Fruit fly (Drosophila melanogaster): ENCODE measurements around the gene lace.

The lace gene

DNA sequence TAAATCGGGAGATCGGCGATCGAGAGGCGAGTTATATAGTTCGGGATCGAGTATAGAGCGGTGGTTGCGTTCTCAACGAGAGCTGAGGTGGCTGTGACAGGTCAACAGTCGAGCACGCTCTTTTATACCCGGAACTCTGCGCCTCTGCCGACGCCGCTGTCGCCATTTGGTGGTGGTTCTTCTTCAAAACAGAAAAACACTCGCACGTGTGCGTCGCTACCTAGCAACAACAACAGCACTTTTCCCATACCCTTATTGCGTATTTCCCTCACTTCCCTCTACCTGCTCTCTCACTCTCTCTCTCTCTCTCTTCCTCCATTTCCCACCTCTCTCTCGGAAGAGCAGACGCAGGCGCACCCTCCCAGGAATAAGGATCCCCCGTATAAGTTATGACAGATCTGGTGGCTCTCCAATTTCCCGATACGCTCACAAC lies 20.8 kb upstream of the lace start, which contains the start of gene sna (continued):
- peak; percentile 99 for TF ChIP-seq CG4360 (GFP tag; IDR thresholded peaks at IDR 0.05)
- TF ChIP-seq repo (GFP tag; optimal IDR thresholded peaks at IDR 0.05): no peak
- peak; percentile 7 for TF ChIP-seq kni (GFP tag; optimal IDR thresholded peaks at IDR 0.05)

DNA sequence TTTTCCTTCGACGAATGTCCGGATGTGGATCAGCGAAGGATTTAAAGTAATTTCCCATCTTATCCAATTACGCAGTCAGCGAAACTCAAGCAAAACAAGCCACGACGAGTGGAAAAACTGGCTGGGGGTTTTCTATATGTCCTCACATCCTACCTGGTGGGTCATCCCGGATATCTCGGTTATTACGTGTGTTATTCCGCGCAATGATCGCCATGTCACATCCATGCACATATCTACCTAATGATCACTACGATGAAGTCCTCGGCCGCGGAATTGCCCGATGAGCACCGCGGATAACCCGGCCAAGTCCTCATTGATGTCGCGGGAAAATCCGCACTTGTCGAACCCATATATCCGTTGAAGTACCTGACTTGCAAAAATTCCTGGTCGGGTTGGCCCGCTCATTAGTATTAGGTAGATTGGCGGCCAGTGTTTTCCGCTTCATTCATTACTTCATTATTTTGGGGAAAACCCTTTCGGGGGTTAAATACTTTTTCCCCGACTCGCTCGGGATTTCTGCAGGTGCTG lies 19.2 kb upstream of the lace start:
- TF ChIP-seq tll (GFP tag; optimal IDR thresholded peaks at IDR 0.05): peak in 1 of 2 experiments; percentile 86
- TF ChIP-seq cad (GFP tag; optimal IDR thresholded peaks at IDR 0.05): peak; percentile 39
- peak; percentile 54 for TF ChIP-seq CG15479 (GFP tag; optimal IDR thresholded peaks at IDR 0.05)
- TF ChIP-seq CG2116 (GFP tag; optimal IDR thresholded peaks at IDR 0.05): no peak
- TF ChIP-seq zen (tag; optimal IDR thresholded peaks at IDR 0.05): peak; percentile 58
- no peak for TF ChIP-seq CG13624 (GFP tag; optimal IDR thresholded peaks at IDR 0.05)
- no peak for TF ChIP-seq grau (tag; optimal IDR thresholded peaks at IDR 0.05)
- no peak for TF ChIP-seq Neu2 (GFP tag; optimal IDR thresholded peaks at IDR 0.05; ENCODE audit: borderline replicate concordance)
- TF ChIP-seq CG2875 (GFP tag; optimal IDR thresholded peaks at IDR 0.05): no peak
- no peak for TF ChIP-seq zfh2 (GFP tag; optimal IDR thresholded peaks at IDR 0.05)
- TF ChIP-seq nom (GFP tag; optimal IDR thresholded peaks at IDR 0.05): no peak
- TF ChIP-seq CG2889 (GFP tag; IDR thresholded peaks at IDR 0.05): no peak
- no peak for TF ChIP-seq Bgb (GFP tag; IDR thresholded peaks at IDR 0.05; ENCODE audit: partially characterized antibody)
- no peak for TF ChIP-seq GATAe (GFP tag; conservative IDR thresholded peaks at IDR 0.05)
- TF ChIP-seq salm (tag; optimal IDR thresholded peaks at IDR 0.05): no peak
- no peak for TF ChIP-seq MESR4 (GFP tag; optimal IDR thresholded peaks at IDR 0.05)
- TF ChIP-seq CG15269 (tag; optimal IDR thresholded peaks at IDR 0.05): no peak
- TF ChIP-seq CG9727 (GFP tag; optimal IDR thresholded peaks at IDR 0.05): no peak
- no peak for TF ChIP-seq trem (tag; optimal IDR thresholded peaks at IDR 0.05)
- peak; percentile 69 for TF ChIP-seq twi (tag; optimal IDR thresholded peaks at IDR 0.05)
- TF ChIP-seq Lim3 (GFP tag; IDR thresholded peaks at IDR 0.05): no peak
- no peak for TF ChIP-seq C15 (GFP tag; IDR thresholded peaks at IDR 0.05)
- no peak for TF ChIP-seq CG17829 (tag; optimal IDR thresholded peaks at IDR 0.05)
- TF ChIP-seq wdn (GFP tag; IDR thresholded peaks at IDR 0.05): no peak
- no peak for TF ChIP-seq CG11456 (GFP tag; IDR thresholded peaks at IDR 0.05)
- TF ChIP-seq ssp (GFP tag; IDR thresholded peaks at IDR 0.05): no peak
- no peak for TF ChIP-seq Sox100B (GFP tag; optimal IDR thresholded peaks at IDR 0.05)

- TF ChIP-seq Ets65A (GFP tag) (peak; percentile 35), en (GFP tag; optimal IDR thresholded peaks at IDR 0.05) (no peak)
These were observed 14.5 kb upstream of the lace start, which contains the start of gene Tim17b2 for dm6 chr2L:15484429-15484828. TSS of gene Tim17b2 (plus strand) at chr2L:15484729.

DNA sequence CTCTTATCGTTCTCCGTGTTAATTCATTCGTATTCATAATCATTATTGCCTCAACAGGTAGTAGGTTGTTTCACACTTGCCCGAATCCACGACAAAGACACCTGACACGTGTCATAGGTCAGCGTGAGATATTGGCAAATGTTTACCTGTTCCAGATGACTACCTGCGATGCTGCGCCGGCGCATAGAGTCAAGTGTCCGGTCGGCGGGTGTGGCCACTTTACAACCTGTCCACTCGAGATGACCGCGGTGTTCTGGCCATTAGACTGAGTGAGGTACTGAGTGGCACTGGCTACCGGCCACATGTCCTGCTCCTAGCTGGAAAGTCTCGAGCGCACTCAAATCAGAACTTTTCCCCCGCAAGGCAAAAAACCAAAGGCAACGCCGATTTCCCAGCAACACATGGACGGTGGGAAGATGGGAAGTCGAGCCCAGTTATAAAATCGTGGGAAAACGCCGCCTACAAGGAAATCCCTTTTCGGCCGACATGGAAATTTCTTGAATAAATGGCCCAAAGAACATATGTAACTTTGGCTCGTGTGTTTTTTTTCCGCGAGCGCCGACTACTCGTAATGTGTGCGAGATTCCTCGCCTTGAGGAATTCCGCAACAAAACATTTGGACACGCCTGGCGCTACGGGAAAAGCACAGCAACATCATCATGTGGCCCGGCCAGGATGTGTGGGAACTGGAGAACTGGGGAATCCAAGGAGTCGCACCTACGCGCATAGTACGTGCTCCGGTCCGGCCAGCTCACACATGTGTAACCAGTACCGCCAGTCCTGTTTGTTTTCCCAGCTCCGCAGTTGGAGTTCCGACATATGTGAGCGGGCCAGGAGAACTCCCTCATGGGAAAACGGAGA lies 13.1 kb upstream of the lace start:
- peak; percentile 82 for TF ChIP-seq Ets65A (GFP tag)
- TF ChIP-seq btn (GFP tag; optimal IDR thresholded peaks at IDR 0.05): no peak
- TF ChIP-seq Dip2 (GFP tag; IDR thresholded peaks at IDR 0.05): no peak
- TF ChIP-seq gt (GFP tag; IDR thresholded peaks at IDR 0.05): no peak
- TF ChIP-seq Atf6 (GFP tag; IDR thresholded peaks at IDR 0.05): no peak
- no peak for TF ChIP-seq esg (GFP tag; conservative IDR thresholded peaks at IDR 0.05)
- peak; percentile 78 for TF ChIP-seq cad (GFP tag; optimal IDR thresholded peaks at IDR 0.05)
- TF ChIP-seq HLH4C (GFP tag; IDR thresholded peaks at IDR 0.05; ENCODE audit: partially characterized antibody): no peak
- no peak for TF ChIP-seq CG10565 (GFP tag; optimal IDR thresholded peaks at IDR 0.05)
- TF ChIP-seq CG32532 (GFP tag; IDR thresholded peaks at IDR 0.05): no peak
- peak; percentile 49 for TF ChIP-seq zen (tag; optimal IDR thresholded peaks at IDR 0.05)
- TF ChIP-seq sug (tag; optimal IDR thresholded peaks at IDR 0.05): no peak
- no peak for TF ChIP-seq CG17361 (GFP tag; IDR thresholded peaks at IDR 0.05)
- TF ChIP-seq gce (GFP tag; IDR thresholded peaks at IDR 0.05): no peak
- peak in 1 of 2 experiments; percentile 98 for TF ChIP-seq tll (GFP tag; optimal IDR thresholded peaks at IDR 0.05)
- TF ChIP-seq CG15479 (GFP tag; optimal IDR thresholded peaks at IDR 0.05): peak; percentile 29
- no peak for TF ChIP-seq CG11456 (GFP tag; IDR thresholded peaks at IDR 0.05)
- peak; percentile 93 for TF ChIP-seq twi (tag; optimal IDR thresholded peaks at IDR 0.05)
- no peak for TF ChIP-seq ash1 (GFP tag; optimal IDR thresholded peaks at IDR 0.05)

Data from whole organism, embryonic.